Fruit fly (Drosophila melanogaster): ENCODE measurements around the gene MESK4.

- TF ChIP-seq CG17806 (tag; optimal IDR thresholded peaks at IDR 0.05) (no peak), CG13204 (GFP tag; optimal IDR thresholded peaks at IDR 0.05) (no peak), CG9948 (tag; optimal IDR thresholded peaks at IDR 0.05) (no peak), Pif1A (GFP tag; optimal IDR thresholded peaks at IDR 0.05) (no peak), CG15710 (tag; optimal IDR thresholded peaks at IDR 0.05) (no peak), CG32121 (GFP tag; IDR thresholded peaks at IDR 0.05) (no peak), CG4496 (GFP tag; IDR thresholded peaks at IDR 0.05) (no peak), CG10348 (GFP tag; IDR thresholded peaks at IDR 0.05) (no peak), Ets98B (GFP tag; IDR thresholded peaks at IDR 0.05) (no peak), CG8159 (tag; optimal IDR thresholded peaks at IDR 0.05) (peak; percentile 27)
Observed at dm6 chr3R:16941285-16941684, 47.3 kb upstream of the MESK4 start.

Measured in whole organism, pupa.